Fruit fly (Drosophila melanogaster) whole organism, wandering third instar larva: ENCODE data around the gene Tsp66E.

Source experiments
- Abd-B ChIP-seq: fragments of >200 bp; optimal IDR thresholded peaks from 2 replicates; lab custom pipeline; 2017; ENCODE audit warnings: missing biosample characterization, missing genetic modification characterization
- CG9705 ChIP-seq: fragments of 200-800 bp; sonication (Bioruptor generic); optimal IDR thresholded peaks from 2 replicates; lab custom pipeline; 2018; ENCODE audit warnings: missing biosample characterization, mild to moderate bottlenecking, missing genetic modification characterization
- Dfd ChIP-seq: fragments of >200 bp; optimal IDR thresholded peaks from 2 replicates; lab custom pipeline; 2017; ENCODE audit warnings: missing biosample characterization, missing genetic modification characterization
- Dif ChIP-seq: fragments of 200-275, 200-300 bp; sonication (Bioruptor generic); optimal IDR thresholded peaks from 2 replicates; lab custom pipeline; 2018; ENCODE audit warnings: missing biosample characterization, missing genetic modification characterization; ENCODE audit not compliant: partially characterized antibody
- GATAd ChIP-seq: sonication (Bioruptor generic); optimal IDR thresholded peaks from 2 replicates; lab custom pipeline; 2016; ENCODE audit warnings: missing biosample characterization, missing genetic modification characterization
- HLH106 ChIP-seq: fragments of 200-800 bp; optimal IDR thresholded peaks from 3 replicates; lab custom pipeline; 2019; ENCODE audit warnings: missing biosample characterization, mild to moderate bottlenecking, missing genetic modification characterization, moderate library complexity
- Hnf4 ChIP-seq: fragments of 200-800 bp; sonication (Bioruptor generic); optimal IDR thresholded peaks from 2 replicates; lab custom pipeline; 2016; ENCODE audit warnings: missing biosample characterization, mild to moderate bottlenecking, missing genetic modification characterization
- Hr78 ChIP-seq: fragments of >200 bp; optimal IDR thresholded peaks from 2 replicates; lab custom pipeline; 2017; ENCODE audit warnings: missing biosample characterization, missing genetic modification characterization
- Hr83 ChIP-seq: fragments of 200-300 bp; sonication (Bioruptor generic); optimal IDR thresholded peaks from 2 replicates; lab custom pipeline; 2016; ENCODE audit warnings: missing biosample characterization, mild to moderate bottlenecking, missing genetic modification characterization, moderate library complexity; ENCODE audit not compliant: poor library complexity, severe bottlenecking
- Jra ChIP-seq: sonication (Bioruptor generic); optimal IDR thresholded peaks from 2 replicates; lab custom pipeline; 2016; ENCODE audit warnings: missing biosample characterization, missing genetic modification characterization
- Mio ChIP-seq: sonication (Bioruptor generic); optimal IDR thresholded peaks from 2 replicates; lab custom pipeline; 2016; ENCODE audit warnings: missing biosample characterization, missing genetic modification characterization
- OdsH ChIP-seq: fragments of 200-800 bp; sonication (Bioruptor generic); optimal IDR thresholded peaks from 2 replicates; lab custom pipeline; 2016; ENCODE audit warnings: missing biosample characterization, mild to moderate bottlenecking, missing genetic modification characterization
- Rel ChIP-seq, 2 experiments: fragments of 200-800 bp; sonication (Bioruptor generic) in 1 of 2; optimal IDR thresholded peaks; 2 replicates in 1 of 2; 3 replicates in 1 of 2; lab custom pipeline; 2016 to 2019; ENCODE audit warnings: mild to moderate bottlenecking in 2 of 2, missing biosample characterization in 2 of 2, missing genetic modification characterization in 2 of 2, moderate library complexity in 1 of 2
- Sp1 ChIP-seq: fragments of 200-800 bp; sonication (Bioruptor generic); optimal IDR thresholded peaks from 3 replicates; lab custom pipeline; 2019; ENCODE audit warnings: missing biosample characterization, mild to moderate bottlenecking, missing genetic modification characterization, moderate library complexity
- Vsx2 ChIP-seq: fragments of 200-300, 225-300 bp; sonication (Bioruptor generic); optimal IDR thresholded peaks from 2 replicates; lab custom pipeline; 2018; ENCODE audit warnings: missing biosample characterization, missing genetic modification characterization; ENCODE audit not compliant: partially characterized antibody
- br ChIP-seq: fragments of 200-800 bp; sonication (Bioruptor generic); optimal IDR thresholded peaks from 2 replicates; lab custom pipeline; 2016; ENCODE audit warnings: missing biosample characterization, missing genetic modification characterization
- brk ChIP-seq: fragments of 200-800 bp; sonication (Bioruptor generic); optimal IDR thresholded peaks from 2 replicates; lab custom pipeline; 2016; ENCODE audit warnings: missing biosample characterization, mild to moderate bottlenecking, missing genetic modification characterization
- dl ChIP-seq, 2 experiments: fragments of 175-275, 200-275 bp in 1 of 2; fragments of 200-275 bp in 1 of 2; sonication (Bioruptor generic); optimal IDR thresholded peaks; lab custom pipeline; 2018; ENCODE audit warnings: mild to moderate bottlenecking in 2 of 2, missing biosample characterization in 2 of 2, missing genetic modification characterization in 2 of 2, moderate library complexity in 2 of 2; ENCODE audit not compliant: partially characterized antibody in 2 of 2, insufficient read depth in 1 of 2
- dsf ChIP-seq: sonication (Bioruptor generic); optimal IDR thresholded peaks from 2 replicates; lab custom pipeline; 2016; ENCODE audit warnings: missing biosample characterization, missing genetic modification characterization, borderline replicate concordance
- ey ChIP-seq: fragments of 200-800 bp; sonication (Bioruptor generic); optimal IDR thresholded peaks from 2 replicates; lab custom pipeline; 2016; ENCODE audit warnings: missing biosample characterization, missing genetic modification characterization
- foxo ChIP-seq, 2 experiments: fragments of 200-800 bp; sonication (Bioruptor generic); optimal IDR thresholded peaks; 2 replicates in 1 of 2; 3 replicates in 1 of 2; lab custom pipeline; 2016 to 2017; ENCODE audit warnings: missing biosample characterization in 2 of 2, missing genetic modification characterization in 2 of 2
- fru ChIP-seq: fragments of 200-800 bp; sonication (Bioruptor generic); optimal IDR thresholded peaks from 3 replicates; lab custom pipeline; 2016; ENCODE audit warnings: missing biosample characterization, mild to moderate bottlenecking, missing genetic modification characterization
- h ChIP-seq: fragments of 200-800 bp; sonication (Bioruptor generic); optimal IDR thresholded peaks from 3 replicates; lab custom pipeline; 2016; ENCODE audit warnings: missing biosample characterization, mild to moderate bottlenecking, missing genetic modification characterization
- jim ChIP-seq: fragments of 175-275, 200-325 bp; sonication (Bioruptor generic); optimal IDR thresholded peaks from 2 replicates; lab custom pipeline; 2016; ENCODE audit warnings: missing biosample characterization, mild to moderate bottlenecking, missing genetic modification characterization
- lola ChIP-seq: fragments of >200 bp; optimal IDR thresholded peaks from 2 replicates; lab custom pipeline; 2017; ENCODE audit warnings: missing biosample characterization, missing genetic modification characterization
- psq ChIP-seq: fragments of 200-800 bp; sonication (Bioruptor generic); optimal IDR thresholded peaks from 3 replicates; lab custom pipeline; 2017; ENCODE audit warnings: missing biosample characterization, mild to moderate bottlenecking, missing genetic modification characterization, moderate library complexity
- rgr ChIP-seq: fragments of 200-800 bp; sonication (Bioruptor generic); optimal IDR thresholded peaks from 3 replicates; lab custom pipeline; 2016; ENCODE audit warnings: missing biosample characterization, mild to moderate bottlenecking, missing genetic modification characterization
- sage ChIP-seq: fragments of 200-800 bp; sonication (Bioruptor generic); optimal IDR thresholded peaks from 2 replicates; lab custom pipeline; 2016; ENCODE audit warnings: missing biosample characterization, mild to moderate bottlenecking, missing genetic modification characterization
- sv ChIP-seq: fragments of 200-800 bp; sonication (Bioruptor generic); optimal IDR thresholded peaks from 3 replicates; lab custom pipeline; 2016; ENCODE audit warnings: missing biosample characterization, missing genetic modification characterization
- tai ChIP-seq: sonication (Bioruptor generic); optimal IDR thresholded peaks from 2 replicates; lab custom pipeline; 2016; ENCODE audit warnings: missing biosample characterization, missing genetic modification characterization
- usp ChIP-seq: fragments of >200 bp; optimal IDR thresholded peaks from 2 replicates; lab custom pipeline; 2017; ENCODE audit warnings: missing biosample characterization, missing genetic modification characterization
- woc ChIP-seq: sonication (Bioruptor generic); optimal IDR thresholded peaks from 2 replicates; lab custom pipeline; 2016; ENCODE audit warnings: missing biosample characterization, mild to moderate bottlenecking, missing genetic modification characterization

Tsp66E gene

DNA sequence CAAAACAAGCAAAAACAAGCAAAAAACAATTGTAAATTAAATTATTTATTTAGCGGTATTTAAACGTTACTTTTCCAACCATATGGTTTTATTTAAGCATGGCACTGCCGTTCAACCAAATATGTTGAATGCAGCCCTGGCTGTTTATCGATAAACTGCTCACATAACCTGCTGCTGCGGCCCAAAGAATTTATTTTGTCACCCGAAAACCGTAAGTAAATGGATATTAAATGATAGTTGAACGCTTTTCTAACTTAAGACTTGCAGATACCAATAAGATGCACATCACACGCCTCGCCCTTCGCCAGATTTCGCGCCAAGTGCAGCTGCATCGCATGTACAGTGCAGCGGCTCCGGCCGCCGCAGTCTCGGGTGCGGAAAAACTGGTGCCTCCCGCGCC is 44.4 kb downstream of the Tsp66E start, which contains the start of gene mRpL12:
TSS of gene mRpL12 (plus strand) at position 123 of the 400 bp plus-strand sequence.
- TF ChIP-seq Dif (GFP tag; lab: Kevin White, UChicago) (no peak), Jra (GFP tag; lab: Kevin White, UChicago) (no peak), woc (no peak)
- TF ChIP-seq, all 38 proteins: peak for 0

DNA sequence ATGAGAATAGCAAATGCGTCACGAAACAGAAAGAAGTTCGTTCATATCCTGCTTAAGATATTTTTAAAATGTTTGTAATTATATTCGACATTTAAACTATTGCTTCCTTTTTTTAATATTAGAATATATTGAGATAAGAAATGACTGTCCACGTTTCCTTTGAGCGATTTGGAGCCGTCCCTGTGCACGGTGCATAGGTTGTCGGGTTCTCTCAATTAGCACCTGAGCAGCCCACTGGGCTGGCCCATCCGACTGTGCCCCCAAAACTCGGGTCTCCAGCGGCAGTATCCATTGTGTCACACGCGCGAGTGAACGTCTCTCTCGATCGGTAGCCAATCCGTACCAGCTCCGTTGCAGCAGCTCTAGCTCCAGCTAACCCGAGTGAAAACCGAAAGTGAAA is 46.3 kb downstream of the Tsp66E start, which contains the start of gene CG13313:
TSS of gene CG13313 (plus strand) at position 301 of the 400 bp plus-strand sequence.
- TF ChIP-seq fru (GFP tag; lab: Kevin White, UChicago) = no peak
- no peak for TF ChIP-seq Rel (GFP tag; optimal IDR thresholded peaks at IDR 0.05; lab: Kevin White, UChicago)
- no peak for TF ChIP-seq Rel (tag; optimal IDR thresholded peaks at IDR 0.05; lab: Kevin White, UChicago)

DNA sequence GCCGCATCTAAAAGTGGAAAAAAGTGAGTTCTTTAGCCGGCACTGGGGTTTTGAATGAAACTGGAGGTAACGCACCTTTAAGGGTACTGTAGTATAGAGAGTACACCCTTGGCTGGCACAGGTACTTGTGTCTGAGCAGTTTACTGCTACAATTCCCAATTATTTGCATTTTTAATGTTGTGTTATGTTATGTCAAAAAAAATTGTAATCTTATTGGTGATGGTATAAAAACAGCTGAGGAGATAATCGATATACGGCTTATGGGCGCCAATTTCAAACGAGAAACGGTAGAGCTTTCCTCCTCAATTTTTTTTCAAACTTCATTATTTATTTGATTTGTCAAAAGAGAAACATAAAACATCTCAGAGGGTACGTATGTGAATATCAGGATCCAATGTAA is 52.2 kb downstream of the Tsp66E start, which contains the start of gene ValRS-m:
TSS of gene ValRS-m (minus strand) at position 312 of the 400 bp plus-strand sequence.
- TF ChIP-seq GATAd (GFP tag; lab: Kevin White, UChicago) (no peak), psq (no peak), Hr83 (GFP tag; lab: Kevin White, UChicago) (no peak), Hnf4 (GFP tag; lab: Kevin White, UChicago) (no peak), Dif (GFP tag; lab: Kevin White, UChicago) (no peak), usp (GFP tag; lab: Kevin White, UChicago) (no peak), tai (no peak), OdsH (GFP tag; lab: Kevin White, UChicago) (no peak), h (GFP tag; lab: Kevin White, UChicago) (no peak)

DNA sequence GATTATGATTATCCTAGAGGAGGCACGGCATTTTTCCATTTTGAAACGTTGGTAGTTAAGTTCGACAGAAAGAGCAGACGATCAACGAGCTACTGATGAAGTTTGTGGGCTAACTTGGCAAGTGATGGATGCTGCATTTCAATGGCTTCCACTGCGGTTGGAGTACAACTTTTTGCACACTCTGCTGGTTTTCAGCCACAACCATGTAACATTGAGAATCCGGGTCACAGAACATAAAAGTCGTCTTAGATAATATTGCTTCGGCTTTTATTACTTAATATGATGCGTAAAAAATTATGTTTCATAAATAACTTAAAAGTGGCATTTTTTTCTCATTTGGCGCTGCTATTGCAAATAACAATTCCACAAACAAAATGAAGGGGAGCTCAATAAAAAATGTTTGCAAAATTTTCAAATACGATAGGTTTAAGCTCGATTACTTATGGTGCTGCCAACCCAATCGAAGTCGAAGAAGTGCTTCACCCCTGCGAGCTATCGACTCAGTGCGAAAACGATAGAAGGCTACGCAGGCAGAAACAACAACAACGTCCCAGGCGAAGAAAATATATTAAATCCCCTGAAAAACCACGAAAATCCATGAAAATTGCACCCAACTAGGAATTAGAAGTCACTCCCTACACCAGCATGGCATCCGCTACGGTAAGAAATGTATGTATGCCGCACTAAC is 54.2 kb downstream of the Tsp66E start, which contains the start of the genes CG5653 and CG5021:
TSS of gene CG5653 (minus strand) at position 51 of the 688 bp plus-strand sequence.
TSS of gene CG5021 (plus strand) at position 506 of the 688 bp plus-strand sequence.
- TF ChIP-seq Rel (GFP tag; optimal IDR thresholded peaks at IDR 0.05; lab: Kevin White, UChicago) (no peak), Rel (tag; optimal IDR thresholded peaks at IDR 0.05; lab: Kevin White, UChicago) (peak; percentile 79), sv (GFP tag; lab: Kevin White, UChicago) (no peak), woc (no peak), tai (no peak), usp (GFP tag; lab: Kevin White, UChicago) (no peak)

DNA sequence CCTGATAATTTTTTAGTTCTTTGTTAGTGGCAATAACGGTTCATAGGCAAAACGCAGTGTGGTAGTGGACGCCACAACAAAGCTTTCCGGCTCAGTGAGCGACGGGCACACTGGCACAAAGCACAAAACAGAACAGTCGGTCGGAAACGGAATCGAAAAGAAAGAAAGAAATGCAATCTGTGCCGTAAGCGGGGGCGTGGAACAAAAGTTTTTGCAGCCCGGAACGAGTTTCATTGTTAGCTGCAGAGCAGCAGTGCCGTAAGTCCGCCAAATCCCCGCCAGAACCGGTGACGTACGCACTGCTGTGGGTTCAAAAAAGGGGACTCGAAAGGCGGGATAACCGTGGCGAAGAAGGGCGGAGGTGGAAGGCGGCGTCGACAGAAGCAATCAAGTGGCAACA is 56.1 kb downstream of the Tsp66E start, which contains the start of gene CG5026:
TSS of gene CG5026 (plus strand) at position 92 of the 400 bp plus-strand sequence.
- no peak for TF ChIP-seq Hr78
- no peak for TF ChIP-seq Rel (GFP tag; optimal IDR thresholded peaks at IDR 0.05; lab: Kevin White, UChicago)
- TF ChIP-seq Rel (tag; optimal IDR thresholded peaks at IDR 0.05; lab: Kevin White, UChicago) = peak; percentile 76
- no peak for TF ChIP-seq foxo (GFP tag; optimal IDR thresholded peaks at IDR 0.05; lab: Kevin White, UChicago)
- TF ChIP-seq psq = peak; percentile 93
- TF ChIP-seq OdsH (GFP tag; lab: Kevin White, UChicago) = peak; percentile 3

DNA sequence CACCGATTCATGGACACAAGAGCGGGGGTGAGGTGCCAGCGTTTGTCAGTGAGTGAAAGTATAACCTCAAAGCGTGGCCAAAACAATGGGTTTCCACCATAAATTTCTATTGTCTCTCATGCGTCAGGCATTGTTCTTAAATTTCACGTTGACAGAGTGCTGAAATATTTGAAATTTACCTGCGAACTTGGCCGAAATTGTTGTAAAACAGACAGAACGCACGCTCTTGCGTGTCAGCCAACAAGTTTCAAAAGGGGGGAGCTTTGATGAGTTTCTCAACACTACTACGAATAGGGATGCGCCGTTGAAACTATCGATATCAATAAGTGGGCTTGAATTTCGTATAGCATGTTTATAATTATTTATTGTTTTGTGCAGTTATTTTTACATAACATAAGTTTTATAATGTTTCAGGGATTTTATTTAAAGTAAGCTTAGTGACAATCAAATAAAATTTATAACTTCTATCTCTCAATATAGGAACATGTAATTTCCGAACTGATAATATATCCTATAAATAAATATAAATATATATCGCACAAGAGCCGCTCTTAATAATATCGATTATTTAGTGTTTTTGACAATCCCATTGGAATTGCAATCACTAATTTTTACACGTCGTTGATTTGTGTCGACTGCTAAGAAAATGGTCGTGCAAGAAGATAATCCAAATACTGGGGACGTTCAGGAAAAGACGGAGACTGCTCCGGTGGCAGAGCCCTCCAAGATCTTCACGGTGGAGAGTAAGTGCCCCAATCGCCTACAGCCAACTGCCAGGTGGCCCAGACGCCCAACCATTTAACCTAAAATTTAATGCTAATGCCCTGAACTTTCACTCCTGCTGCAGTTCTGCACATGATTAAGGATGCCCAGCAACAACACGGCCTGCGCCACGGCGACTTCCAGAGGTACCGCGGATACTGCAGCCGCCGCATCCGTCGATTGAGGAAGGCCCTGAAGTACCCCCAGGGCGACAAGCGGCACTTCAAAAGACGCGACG is 62.5 kb downstream of the Tsp66E start, which contains the start of the genes pix and Srp68:
TSS of gene pix (minus strand) at position 288 of the 1,000 bp plus-strand sequence.
TSS of gene Srp68 (plus strand) at position 569 of the 1,000 bp plus-strand sequence.
- no peak for TF ChIP-seq Rel (GFP tag; optimal IDR thresholded peaks at IDR 0.05; lab: Kevin White, UChicago)
- TF ChIP-seq Rel (tag; optimal IDR thresholded peaks at IDR 0.05; lab: Kevin White, UChicago) = peak; percentile 25
- TF ChIP-seq CG9705 (GFP tag; lab: Kevin White, UChicago) = peak; percentile 54
- TF ChIP-seq HLH106 (tag; lab: Kevin White, UChicago) = peak; percentile 80
- TF ChIP-seq lola = no peak
- peak; percentile 74 for TF ChIP-seq psq
- TF ChIP-seq sv (GFP tag; lab: Kevin White, UChicago) = peak; percentile 55
- peak; percentile 0 for TF ChIP-seq Hr83 (GFP tag; lab: Kevin White, UChicago)
- no peak for TF ChIP-seq Dfd (GFP tag; lab: Kevin White, UChicago)
- no peak for TF ChIP-seq dsf
- no peak for TF ChIP-seq Abd-B (GFP tag; lab: Kevin White, UChicago)
- TF ChIP-seq foxo (GFP tag; optimal IDR thresholded peaks at IDR 0.05; lab: Kevin White, UChicago) = peak in 1 of 2 experiments; percentile 61
- TF ChIP-seq Vsx2 (GFP tag; lab: Kevin White, UChicago) = no peak
- no peak for TF ChIP-seq dl (GFP tag; optimal IDR thresholded peaks at IDR 0.05; lab: Kevin White, UChicago; ENCODE audit: insufficient read depth in 1 of 2, partially characterized antibody in 2 of 2)
- peak; percentile 74 for TF ChIP-seq Sp1
- no peak for TF ChIP-seq sage (GFP tag; lab: Kevin White, UChicago)
- no peak for TF ChIP-seq h (GFP tag; lab: Kevin White, UChicago)
- peak; percentile 72 for TF ChIP-seq rgr (GFP tag; lab: Kevin White, UChicago)
- TF ChIP-seq GATAd (GFP tag; lab: Kevin White, UChicago) = peak; percentile 60
- peak; percentile 70 for TF ChIP-seq ey (GFP tag; lab: Kevin White, UChicago)
- TF ChIP-seq Mio = no peak
- TF ChIP-seq jim (GFP tag; lab: Kevin White, UChicago) = no peak
- no peak for TF ChIP-seq brk (GFP tag; lab: Kevin White, UChicago)
- TF ChIP-seq br = no peak
